Worm (Caenorhabditis elegans) whole organism, mixed stage, embryonic: ENCODE data around the gene F37A4.4.

Experiments
- elt-1 ChIP-seq: sonication (generic microtip); optimal IDR thresholded peaks from 2 replicates; lab custom pipeline; 2017; ENCODE audit warnings: missing genetic modification characterization, mild to moderate bottlenecking, missing compliant biosample characterization, antibody characterized with exemption, moderate library complexity, borderline replicate concordance; ENCODE audit not compliant: insufficient read depth
- nhr-28 ChIP-seq: fragments of 150-350 bp; optimal IDR thresholded peaks from 2 replicates; lab custom pipeline; 2014; ENCODE audit warnings: missing biosample characterization, missing genetic modification characterization

DNA sequence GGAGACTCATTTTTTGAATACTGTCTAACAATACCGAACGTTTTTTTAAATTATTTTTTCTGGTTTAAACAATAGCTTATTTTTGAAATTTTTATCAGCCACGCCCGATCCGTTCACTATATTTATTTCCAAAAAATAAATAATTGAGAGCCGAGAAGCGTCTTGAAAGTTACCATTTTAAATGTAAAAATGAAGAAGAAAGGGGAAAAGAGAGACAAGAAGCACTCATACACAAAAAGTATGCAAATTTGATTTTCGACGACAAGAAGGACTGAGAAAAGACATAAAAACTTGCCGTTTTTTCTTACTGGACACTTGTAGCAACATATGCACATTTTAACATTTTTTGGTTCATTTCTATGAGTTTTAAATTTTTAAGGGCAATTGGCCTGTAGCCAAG lies 31.6 kb upstream of the F37A4.4 start:
- TF ChIP-seq nhr-28 (no peak), elt-1 (tag; lab: Kevin White, UChicago) (no peak)
